Worm (Caenorhabditis elegans) whole organism, L4 larva: ENCODE results near the gene T07F12.2.
A peak's percentile ranks its signal among the peaks of the same experiment; 100 is the strongest.

Experiments
- F49E8.2 ChIP-seq: sonication (generic microtip); optimal IDR thresholded peaks from 2 replicates; lab custom pipeline; 2016; ENCODE audit warnings: missing compliant biosample characterization, mild to moderate bottlenecking, missing genetic modification characterization, borderline replicate concordance
- T20F7.1 ChIP-seq: fragments of 200-800 bp; sonication (Bioruptor generic); optimal IDR thresholded peaks from 2 replicates; lab custom pipeline; 2018; ENCODE audit warnings: mild to moderate bottlenecking, missing genetic modification characterization, missing compliant biosample characterization
- Y105C5A.15 ChIP-seq: fragments of 200-800 bp; sonication (Bioruptor generic); IDR thresholded peaks from 2 replicates; pipeline ENCODE4 v1.3.6; 2022; ENCODE audit warnings: missing genetic modification characterization, missing compliant biosample characterization
- Y5F2A.4 ChIP-seq: fragments of 200-800 bp; sonication (Bioruptor generic); optimal IDR thresholded peaks from 2 replicates; lab custom pipeline; 2018; ENCODE audit warnings: mild to moderate bottlenecking, missing genetic modification characterization, missing compliant biosample characterization
- ZK337.2 ChIP-seq: fragments of 200-800 bp; sonication (Bioruptor generic); IDR thresholded peaks from 2 replicates; pipeline ENCODE4 v1.3.6; 2022; ENCODE audit warnings: missing genetic modification reagents, missing genetic modification characterization, missing compliant biosample characterization
- aha-1 ChIP-seq: fragments of 150-350 bp; peaks from one replicate; lab custom pipeline; 2014; ENCODE audit warnings: missing biosample characterization, missing genetic modification characterization
- arid-1 ChIP-seq: fragments of 200-800 bp; sonication (Bioruptor generic); conservative IDR thresholded peaks from 2 replicates; pipeline ENCODE4 v1.3.6; 2022; ENCODE audit warnings: missing genetic modification reagents, missing genetic modification characterization, missing compliant biosample characterization
- ceh-44 ChIP-seq: fragments of 200-800 bp; sonication (Bioruptor generic); IDR thresholded peaks from 2 replicates; pipeline ENCODE4 v1.3.6; 2022; ENCODE audit warnings: missing genetic modification reagents, missing genetic modification characterization, missing compliant biosample characterization
- cey-2 ChIP-seq: sonication (generic microtip); optimal IDR thresholded peaks from 3 replicates; lab custom pipeline; 2017; ENCODE audit warnings: missing genetic modification characterization, mild to moderate bottlenecking, missing compliant biosample characterization, antibody characterized with exemption, borderline replicate concordance; ENCODE audit not compliant: insufficient read depth
- dmd-6 ChIP-seq: fragments of 200-800 bp; sonication (Bioruptor generic); IDR thresholded peaks from 2 replicates; pipeline ENCODE4 v1.3.6; 2022; ENCODE audit warnings: missing genetic modification reagents, missing genetic modification characterization, missing compliant biosample characterization
- dve-1 ChIP-seq: sonication (generic microtip); optimal IDR thresholded peaks from 2 replicates; lab custom pipeline; 2017; ENCODE audit warnings: antibody characterized with exemption, mild to moderate bottlenecking, missing genetic modification characterization, missing compliant biosample characterization; ENCODE audit not compliant: insufficient read depth
- egl-43 ChIP-seq: fragments of 200-800 bp; sonication (Bioruptor generic); IDR thresholded peaks from 2 replicates; pipeline ENCODE4 v1.3.6; 2022; ENCODE audit warnings: missing genetic modification reagents, missing genetic modification characterization, missing compliant biosample characterization
- hif-1 ChIP-seq, 2 experiments: sonication (generic microtip); optimal IDR thresholded peaks; 2 replicates each; lab custom pipeline; 2016 to 2017; ENCODE audit warnings: missing compliant biosample characterization in 2 of 2, missing genetic modification characterization in 2 of 2, missing genetic modification reagents in 2 of 2, missing genotype in 2 of 2, mild to moderate bottlenecking in 1 of 2
- hlh-11 ChIP-seq: fragments of 200-800 bp; sonication (Bioruptor generic); optimal IDR thresholded peaks from 2 replicates; lab custom pipeline; 2018; ENCODE audit warnings: mild to moderate bottlenecking, missing genetic modification characterization, missing compliant biosample characterization
- hlh-30 ChIP-seq: sonication (generic microtip); optimal IDR thresholded peaks from 2 replicates; lab custom pipeline; 2017; ENCODE audit warnings: antibody characterized with exemption, mild to moderate bottlenecking, missing genetic modification characterization, missing compliant biosample characterization; ENCODE audit not compliant: insufficient read depth
- hmg-1.1 ChIP-seq: fragments of 200-800 bp; sonication (Bioruptor generic); IDR thresholded peaks from 2 replicates; pipeline ENCODE4 v1.3.6; 2022; ENCODE audit warnings: missing genetic modification reagents, missing genetic modification characterization, missing compliant biosample characterization
- lin-1 ChIP-seq: fragments of 200-800 bp; sonication (Bioruptor generic); IDR thresholded peaks from 2 replicates; pipeline ENCODE4 v1.3.6; 2022; ENCODE audit warnings: missing genetic modification reagents, missing genetic modification characterization, missing compliant biosample characterization
- lin-13 ChIP-seq: fragments of 150-350 bp; optimal IDR thresholded peaks from 2 replicates; lab custom pipeline; 2014; ENCODE audit warnings: missing biosample characterization, missing genetic modification reagents, missing genetic modification characterization
- lsy-2 ChIP-seq, 2 experiments: fragments of 150-350 bp in 1 of 2; sonication (generic microtip) in 1 of 2; optimal IDR thresholded peaks; 2 replicates each; lab custom pipeline; 2014 to 2017; ENCODE audit warnings: missing biosample characterization in 2 of 2, missing genetic modification characterization in 2 of 2
- mdl-1 ChIP-seq, 2 experiments: fragments of 150-350 bp in 1 of 2; sonication (generic microtip) in 1 of 2; optimal IDR thresholded peaks; 2 replicates each; lab custom pipeline; 2014 to 2017; ENCODE audit warnings: missing biosample characterization in 2 of 2, missing genetic modification characterization in 2 of 2
- mep-1 ChIP-seq: fragments of 150-350 bp; sonication (generic microtip); optimal IDR thresholded peaks from 3 replicates; lab custom pipeline; 2014; ENCODE audit warnings: missing biosample characterization, missing genetic modification characterization
- mes-2 ChIP-seq: sonication (generic microtip); optimal IDR thresholded peaks from 2 replicates; lab custom pipeline; 2016; ENCODE audit warnings: missing genotype, mild to moderate bottlenecking, missing genetic modification characterization, missing compliant biosample characterization; ENCODE audit not compliant: poor library complexity, severe bottlenecking
- mxl-2 ChIP-seq: fragments of 200-800 bp; sonication (Bioruptor generic); conservative IDR thresholded peaks from 2 replicates; pipeline ENCODE4 v1.3.6; 2022; ENCODE audit warnings: missing genetic modification reagents, missing genetic modification characterization, missing compliant biosample characterization
- mxl-3 ChIP-seq: fragments of 200-800 bp; sonication (Bioruptor generic); optimal IDR thresholded peaks from 2 replicates; lab custom pipeline; 2018; ENCODE audit warnings: mild to moderate bottlenecking, missing genetic modification characterization, missing compliant biosample characterization
- nhr-25 ChIP-seq: sonication (generic microtip); optimal IDR thresholded peaks from 2 replicates; lab custom pipeline; 2017; ENCODE audit warnings: missing genetic modification characterization, mild to moderate bottlenecking, missing compliant biosample characterization, antibody characterized with exemption, moderate library complexity, borderline replicate concordance; ENCODE audit not compliant: insufficient read depth
- nhr-28 ChIP-seq: fragments of 150-350 bp; optimal IDR thresholded peaks from 2 replicates; lab custom pipeline; 2014; ENCODE audit warnings: missing biosample characterization, missing genetic modification characterization
- nhr-41 ChIP-seq: fragments of 200-800 bp; sonication (Bioruptor generic); IDR thresholded peaks from 2 replicates; pipeline ENCODE4 v1.3.6; 2022; ENCODE audit warnings: missing genetic modification reagents, missing genetic modification characterization, missing compliant biosample characterization
- nhr-42 ChIP-seq: fragments of 200-800 bp; sonication (Bioruptor generic); IDR thresholded peaks from 2 replicates; pipeline ENCODE4 v1.3.6; 2022; ENCODE audit warnings: missing genetic modification characterization, missing compliant biosample characterization
- nhr-6 ChIP-seq: fragments of 150-350 bp; optimal IDR thresholded peaks from 2 replicates; lab custom pipeline; 2014; ENCODE audit warnings: missing biosample characterization, missing genetic modification characterization
- php-3 ChIP-seq: fragments of 200-800 bp; sonication (Bioruptor generic); IDR thresholded peaks from 2 replicates; pipeline ENCODE4 v1.3.6; 2022; ENCODE audit warnings: missing genetic modification reagents, missing genetic modification characterization, missing compliant biosample characterization
- pqm-1 ChIP-seq: sonication (generic microtip); optimal IDR thresholded peaks from 2 replicates; lab custom pipeline; 2017; ENCODE audit warnings: missing biosample characterization, missing genetic modification characterization
- rbr-2 ChIP-seq: sonication (generic microtip); optimal IDR thresholded peaks from 2 replicates; lab custom pipeline; 2016; ENCODE audit warnings: missing genotype, missing genetic modification characterization, missing compliant biosample characterization
- saeg-2 ChIP-seq: fragments of 200-800 bp; sonication (Bioruptor generic); IDR thresholded peaks from 2 replicates; pipeline ENCODE4 v1.3.6; 2022; ENCODE audit warnings: missing genetic modification reagents, missing genetic modification characterization, missing compliant biosample characterization
- set-16 ChIP-seq: fragments of 200-800 bp; sonication (Bioruptor generic); IDR thresholded peaks from 2 replicates; pipeline ENCODE4 v1.3.6; 2022; ENCODE audit warnings: missing genetic modification reagents, missing genetic modification characterization, missing compliant biosample characterization
- spr-1 ChIP-seq: sonication (generic microtip); optimal IDR thresholded peaks from 2 replicates; lab custom pipeline; 2016; ENCODE audit warnings: mild to moderate bottlenecking, missing genetic modification characterization, missing compliant biosample characterization
- tag-97 ChIP-seq: fragments of 200-800 bp; sonication (Bioruptor generic); IDR thresholded peaks from 2 replicates; pipeline ENCODE4 v1.3.6; 2022; ENCODE audit warnings: missing genetic modification characterization, missing compliant biosample characterization
- unc-62 ChIP-seq, 3 experiments: fragments of 150-350 bp in 1 of 3; sonication (generic microtip); optimal IDR thresholded peaks in 2 of 3; peaks in 1 of 3; 1 replicate in 1 of 3; 2 replicates in 2 of 3; lab custom pipeline; 2014 to 2017; ENCODE audit warnings: missing biosample characterization in 3 of 3, missing genetic modification characterization in 3 of 3, missing genetic modification reagents in 3 of 3, missing genotype in 1 of 3
- vab-7 ChIP-seq: fragments of 200-800 bp; sonication (Bioruptor generic); IDR thresholded peaks from 2 replicates; pipeline ENCODE4 v1.3.6; 2022; ENCODE audit warnings: missing genetic modification reagents, missing genetic modification characterization, missing compliant biosample characterization

T07F12.2 gene

ce11 chrX:4890159-4890558, at the start of gene T07F12.2:
Gene T07F12.2 (plus strand): TSS chrX:4890245.
- TF ChIP-seq hlh-30 (tag; lab: Kevin White, UChicago): peak; percentile 51
- no peak for TF ChIP-seq T20F7.1 (GFP tag; lab: Kevin White, UChicago)
- peak; percentile 33 for TF ChIP-seq dve-1
- TF ChIP-seq mdl-1 (tag; optimal IDR thresholded peaks at IDR 0.05; lab: Kevin White, UChicago): peak in 1 of 2 experiments; percentile 10
- TF ChIP-seq dmd-6: 0 out of 2 replicates have a peak, but pooled peaks have one; percentile 25
- TF ChIP-seq lsy-2 (tag; optimal IDR thresholded peaks at IDR 0.05; lab: Kevin White, UChicago): peak in 1 of 2 experiments; percentile 10
- 0 out of 2 replicates have a peak, but pooled peaks have one; percentile 13 for TF ChIP-seq lin-1 (GFP tag; lab: Robert Waterston, UW)
- no peak for TF ChIP-seq arid-1
- peak; percentile 47 for TF ChIP-seq hlh-11
- TF ChIP-seq vab-7 (GFP tag; lab: Robert Waterston, UW): no peak
- TF ChIP-seq mxl-3: peak; percentile 49
- TF ChIP-seq spr-1 (tag; lab: Kevin White, UChicago): peak; percentile 2
- peak; percentile 61 for TF ChIP-seq mes-2 (tag; lab: Kevin White, UChicago)
- TF ChIP-seq mxl-2 (GFP tag; lab: Robert Waterston, UW): no peak
- TF ChIP-seq egl-43 (GFP tag; lab: Robert Waterston, UW): peak; percentile 59; the same call in 1 of the 2 replicates
- TF ChIP-seq aha-1 (tag; lab: Kevin White, UChicago): no peak
- peak; percentile 22 for TF ChIP-seq mep-1 (tag; lab: Kevin White, UChicago)
- TF ChIP-seq hmg-1.1 (GFP tag; lab: Robert Waterston, UW): peak; percentile 69
- peak; percentile 38 for TF ChIP-seq nhr-28

- TF ChIP-seq unc-62 (GFP tag; optimal IDR thresholded peaks at IDR 0.05 in 1 of 2; lab: Kevin White, UChicago) (peak in 1 of 2 experiments; percentile 91), unc-62 (tag; optimal IDR thresholded peaks at IDR 0.05; lab: Kevin White, UChicago) (no peak), nhr-6 (tag; lab: Kevin White, UChicago) (no peak)
Observed at ce11 chrX:4840653-4841052, 49.4 kb upstream of the T07F12.2 start.

DNA sequence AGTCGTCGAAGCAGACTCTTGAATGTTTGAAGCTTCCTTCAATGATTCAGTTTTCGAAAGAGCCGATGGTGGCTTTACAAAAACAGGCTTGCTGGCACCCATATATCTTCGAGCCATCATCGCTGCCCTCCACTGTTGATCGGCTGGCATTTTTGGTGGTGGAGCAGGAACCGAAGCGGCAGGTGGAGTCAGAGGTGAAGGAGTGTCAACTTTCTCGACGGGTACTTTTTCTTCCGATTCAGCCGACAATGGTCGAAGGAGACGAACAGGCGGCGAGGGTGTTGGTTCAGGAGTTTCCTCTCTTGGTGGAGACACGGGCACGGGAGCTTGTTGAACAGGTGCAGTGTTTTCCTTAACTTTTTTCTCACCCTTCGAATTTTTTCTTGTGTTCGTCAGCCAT, 47.7 kb upstream of the T07F12.2 start:
- peak; percentile 47 for TF ChIP-seq set-16 (GFP tag; lab: Robert Waterston, UW)
- TF ChIP-seq nhr-41 (GFP tag; lab: Robert Waterston, UW): no peak
- TF ChIP-seq ZK337.2 (GFP tag; lab: Robert Waterston, UW): no peak
- TF ChIP-seq nhr-42 (GFP tag; lab: Robert Waterston, UW): no peak
- TF ChIP-seq tag-97 (GFP tag; lab: Robert Waterston, UW): no peak
- no peak for TF ChIP-seq F49E8.2 (tag; lab: Kevin White, UChicago)

DNA sequence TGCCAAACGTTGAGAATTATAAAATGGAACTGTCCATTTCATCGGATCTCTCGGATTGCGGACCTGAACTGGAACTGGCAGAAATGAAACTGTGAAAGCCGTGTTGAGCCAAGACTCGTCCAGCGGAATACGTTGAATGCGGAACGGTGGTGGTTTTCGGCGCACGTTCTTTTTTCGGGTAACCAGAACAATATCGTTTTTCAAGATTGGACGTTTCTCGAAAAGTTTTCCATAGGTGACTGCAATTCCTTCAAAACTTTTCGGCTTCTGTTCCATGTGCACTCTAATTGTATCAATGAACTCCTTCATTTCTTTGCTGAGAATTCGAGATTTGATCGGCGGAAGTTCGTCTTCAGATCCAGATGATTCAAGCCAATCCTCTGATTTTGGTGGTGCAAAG, 45.3 kb upstream of the T07F12.2 start:
- TF ChIP-seq rbr-2 (tag; lab: Kevin White, UChicago) (no peak), aha-1 (tag; lab: Kevin White, UChicago) (peak; percentile 20), unc-62 (GFP tag; optimal IDR thresholded peaks at IDR 0.05 in 1 of 2; lab: Kevin White, UChicago) (peak in 1 of 2 experiments; percentile 92), unc-62 (tag; optimal IDR thresholded peaks at IDR 0.05; lab: Kevin White, UChicago) (no peak), cey-2 (tag; lab: Kevin White, UChicago) (no peak), tag-97 (GFP tag; lab: Robert Waterston, UW) (no peak)

DNA sequence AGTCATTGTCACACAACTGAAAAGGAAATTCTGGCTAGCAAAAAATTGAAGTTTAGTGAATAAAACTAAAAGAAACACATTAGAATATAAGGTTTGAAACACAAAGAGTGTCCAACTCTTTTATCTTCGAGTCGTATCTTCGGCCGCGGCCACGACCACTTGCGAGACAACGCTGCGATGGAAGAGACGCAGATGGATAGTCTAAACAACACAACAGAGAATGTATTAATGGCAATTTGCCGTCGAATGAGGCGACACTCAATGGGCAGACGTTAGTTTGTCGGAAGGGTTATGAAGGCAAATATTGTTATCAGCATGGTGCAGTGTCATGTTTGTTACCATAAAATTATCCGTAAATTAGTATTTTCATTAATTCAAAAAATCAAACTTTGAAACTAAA, 37.0 kb upstream of the T07F12.2 start, which contains the start of gene F39C12.1:
Gene F39C12.1, minus strand, starts transcription at position 136 of the 400 bp plus-strand sequence.
- TF ChIP-seq nhr-28 (peak; percentile 82), Y105C5A.15 (GFP tag; lab: Robert Waterston, UW) (no peak), Y5F2A.4 (no peak), dve-1 (peak; percentile 82), hmg-1.1 (GFP tag; lab: Robert Waterston, UW) (0 out of 2 replicates have a peak, but pooled peaks have one; percentile 23), hlh-11 (peak; percentile 80), dmd-6 (peak; percentile 76), ceh-44 (GFP tag; lab: Robert Waterston, UW) (no peak), pqm-1 (tag; lab: Kevin White, UChicago) (peak; percentile 78), vab-7 (GFP tag; lab: Robert Waterston, UW) (no peak), nhr-6 (tag; lab: Kevin White, UChicago) (peak; percentile 11), nhr-42 (GFP tag; lab: Robert Waterston, UW) (no peak), saeg-2 (GFP tag; lab: Robert Waterston, UW) (no peak), mes-2 (tag; lab: Kevin White, UChicago) (peak; percentile 90), php-3 (GFP tag; lab: Robert Waterston, UW) (peak; percentile 81), hif-1 (tag; optimal IDR thresholded peaks at IDR 0.05; lab: Kevin White, UChicago) (peak in 1 of 2 experiments; percentile 61), lin-13 (no peak), nhr-25 (tag; lab: Kevin White, UChicago) (no peak), mxl-3 (peak; percentile 80)
